Fruit fly (Drosophila melanogaster) whole organism, embryonic: ENCODE measurements around the gene JMJD5.

ENCODE experiments used
- CG30431 ChIP-seq: fragments of 200-800 bp; sonication (Bioruptor generic); optimal IDR thresholded peaks from 2 replicates; lab custom pipeline; 2017; ENCODE audit warnings: missing biosample characterization, missing genetic modification characterization
- CG3995 ChIP-seq: fragments of 200-800 bp; sonication (Bioruptor generic); optimal IDR thresholded peaks from 3 replicates; lab custom pipeline; 2016; ENCODE audit warnings: missing biosample characterization, missing genetic modification characterization
- Kr ChIP-seq: fragments of 200-800 bp; sonication (Bioruptor generic); optimal IDR thresholded peaks from 2 replicates; lab custom pipeline; 2017; ENCODE audit warnings: missing biosample characterization, mild to moderate bottlenecking, missing genetic modification characterization
- en ChIP-seq: fragments of 200-800 bp; sonication (Bioruptor generic); optimal IDR thresholded peaks from 2 replicates; lab custom pipeline; 2016; ENCODE audit warnings: missing biosample characterization, missing genetic modification characterization

- no peak for TF ChIP-seq Kr
- TF ChIP-seq en (GFP tag; lab: Kevin White, UChicago): no peak
- TF ChIP-seq CG30431 (GFP tag; lab: Kevin White, UChicago): no peak
- no peak for TF ChIP-seq CG3995 (GFP tag; lab: Kevin White, UChicago)
Measured at dm6 chr3L:884239-884638, 43.1 kb upstream of the JMJD5 start.
